Worm (Caenorhabditis elegans) whole organism, dauer: ENCODE results near the gene bus-5.

Experiments used
- unc-62 ChIP-seq: sonication (generic microtip); optimal IDR thresholded peaks from 2 replicates; lab custom pipeline; 2017; ENCODE audit warnings: missing biosample characterization, missing genetic modification reagents, missing genetic modification characterization

bus-5 gene

DNA sequence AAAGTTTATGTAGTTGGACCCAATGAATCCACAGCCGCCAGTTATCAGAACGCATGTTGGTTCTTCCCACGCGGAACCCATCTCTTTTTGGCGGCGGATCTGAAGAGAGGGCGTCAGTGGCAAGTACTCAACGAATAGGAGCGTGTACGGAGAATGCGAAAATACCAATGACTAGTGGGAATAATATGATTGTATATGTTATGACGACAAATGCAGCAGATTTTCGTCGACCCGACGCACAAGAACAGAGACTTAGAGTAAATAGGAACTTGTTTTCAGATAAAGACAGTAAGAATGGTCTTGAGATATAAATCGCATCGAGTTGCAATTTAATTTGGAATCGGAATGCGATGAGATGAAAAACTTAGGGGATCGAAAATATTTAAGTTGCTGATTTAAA is at the start of gene bus-5:
TSS of gene bus-5 (minus strand) at position 101 of the 400 bp plus-strand sequence.
- TF ChIP-seq unc-62 (GFP tag; lab: Kevin White, UChicago) = no peak

DNA sequence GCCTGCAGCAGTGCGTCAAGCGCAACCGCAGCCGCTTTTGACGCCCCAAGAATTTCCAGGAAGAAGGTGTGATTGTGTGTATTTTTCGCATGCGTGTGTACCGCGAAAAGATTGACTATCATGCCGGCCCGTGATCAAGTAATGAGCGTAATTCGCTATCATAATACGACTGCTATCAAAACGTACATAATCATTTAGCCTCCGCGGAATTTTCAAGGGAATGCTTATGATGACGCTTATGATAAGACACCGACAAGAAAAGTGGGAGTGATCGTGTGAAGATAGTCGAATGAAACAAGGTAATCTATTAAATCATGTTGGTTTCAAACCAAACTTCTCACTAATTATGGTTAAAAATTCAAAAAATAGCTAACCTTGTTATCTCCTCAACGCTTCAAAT is 45.0 kb upstream of the bus-5 start:
- no peak for TF ChIP-seq unc-62 (GFP tag; lab: Kevin White, UChicago)

- TF ChIP-seq unc-62 (GFP tag; lab: Kevin White, UChicago) = no peak
These were observed 40.9 kb upstream of the bus-5 start for ce11 chrX:2153780-2154179.

ce11 chrX:2152062-2152461 is 39.2 kb upstream of the bus-5 start:
- TF ChIP-seq unc-62 (GFP tag; lab: Kevin White, UChicago) = no peak

DNA sequence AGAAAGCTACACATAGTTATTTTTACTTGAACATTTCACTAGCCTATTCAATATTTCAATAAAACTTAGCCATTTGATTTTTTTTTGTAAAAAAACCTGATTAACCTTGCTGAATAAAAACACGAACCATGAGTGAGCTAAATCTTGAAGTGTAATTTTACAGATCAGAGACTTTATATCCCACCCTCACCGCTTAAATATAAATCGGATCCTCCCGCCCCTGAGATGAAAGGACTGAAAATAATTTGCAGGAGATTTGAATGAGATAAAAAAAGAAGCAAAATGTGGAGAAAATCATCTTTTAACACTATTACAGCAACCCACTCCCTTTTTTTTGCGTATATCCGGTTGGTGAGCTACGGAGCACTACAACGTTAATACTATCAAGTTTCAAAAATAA is 37.1 kb upstream of the bus-5 start, which contains the start of gene npax-2:
TSS of gene npax-2 (minus strand) at position 101 of the 400 bp plus-strand sequence.
- no peak for TF ChIP-seq unc-62 (GFP tag; lab: Kevin White, UChicago)

DNA sequence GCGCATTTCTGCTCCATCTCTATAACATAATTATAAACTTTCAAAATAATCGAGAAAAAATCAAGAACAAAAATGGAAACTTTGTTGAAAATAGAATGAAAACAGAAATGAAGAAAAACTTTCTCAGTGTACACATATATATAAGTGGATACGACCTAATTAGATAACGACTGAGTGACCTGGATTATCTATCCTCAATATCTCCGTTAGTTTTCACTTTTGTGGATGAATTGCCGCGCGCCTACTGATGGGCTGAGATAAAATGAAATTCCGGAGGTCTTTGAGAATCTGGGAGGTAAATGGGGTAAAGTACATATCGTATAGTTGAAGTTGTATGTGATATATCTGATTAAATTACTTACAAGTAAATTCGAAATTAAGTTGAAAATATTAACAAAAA is 32.7 kb upstream of the bus-5 start, which contains the start of gene dpy-3:
TSS of gene dpy-3 (minus strand) at position 19 of the 400 bp plus-strand sequence.
- TF ChIP-seq unc-62 (GFP tag; lab: Kevin White, UChicago) = no peak

DNA sequence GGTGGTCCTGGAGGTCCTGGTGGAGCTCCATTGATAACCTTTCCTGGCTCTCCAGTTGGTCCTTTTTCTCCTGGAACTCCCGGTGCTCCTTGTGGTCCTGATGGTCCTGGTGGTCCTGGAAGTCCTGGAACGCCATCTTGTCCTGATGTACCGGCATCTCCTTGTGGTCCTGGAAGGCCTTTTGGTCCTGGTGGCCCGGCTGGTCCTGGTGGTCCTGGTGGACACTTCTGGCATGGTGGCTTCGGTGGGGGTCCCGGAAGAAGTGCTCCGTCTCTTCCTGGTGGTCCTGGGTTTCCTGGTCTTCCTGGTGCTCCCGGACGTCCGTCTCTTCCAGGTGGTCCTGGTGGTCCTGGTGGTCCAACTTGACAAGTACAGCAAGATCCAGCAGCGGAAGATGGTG is 32.0 kb upstream of the bus-5 start:
- no peak for TF ChIP-seq unc-62 (GFP tag; lab: Kevin White, UChicago)

DNA sequence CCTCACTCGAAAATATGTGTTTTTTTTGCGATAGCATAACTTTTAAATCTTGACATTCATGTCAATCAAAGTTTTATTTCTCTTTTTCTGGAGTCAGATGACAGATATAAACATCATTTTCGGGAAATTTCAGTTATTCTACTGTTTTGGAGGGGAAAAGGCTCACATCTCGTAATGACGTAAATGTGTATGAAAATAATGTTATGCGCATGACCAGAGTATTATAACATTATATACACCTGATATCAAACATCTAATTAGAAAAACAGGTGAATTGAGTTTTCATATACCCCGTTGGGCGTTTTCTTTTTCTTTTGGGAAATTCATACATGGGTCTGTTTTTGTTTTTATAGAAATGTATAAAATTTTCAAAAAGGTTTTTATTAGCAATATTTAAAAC is 31.3 kb upstream of the bus-5 start:
- TF ChIP-seq unc-62 (GFP tag; lab: Kevin White, UChicago) = no peak

ce11 chrX:2140610-2141009 is 27.7 kb upstream of the bus-5 start:
- TF ChIP-seq unc-62 (GFP tag; lab: Kevin White, UChicago) = no peak

DNA sequence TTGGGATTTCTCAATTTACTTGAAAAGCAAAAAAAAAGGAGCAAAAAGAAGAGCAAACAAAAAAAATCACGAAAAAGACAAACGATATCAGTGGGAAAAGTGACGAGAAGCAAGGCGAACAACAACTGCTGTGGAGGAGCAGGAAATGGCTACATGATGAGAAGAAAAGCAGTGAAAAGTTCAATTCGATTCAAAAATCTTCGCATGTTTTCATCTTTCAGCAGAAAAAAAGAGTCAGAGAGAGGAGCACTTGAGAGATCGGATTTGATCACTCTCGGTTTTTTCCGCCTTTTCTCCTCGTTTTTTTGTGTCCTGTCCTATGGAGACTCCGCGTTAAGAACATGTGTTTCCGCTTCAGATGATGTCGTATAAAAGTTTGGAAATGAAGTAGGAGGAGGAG is 26.0 kb upstream of the bus-5 start:
- TF ChIP-seq unc-62 (GFP tag; lab: Kevin White, UChicago) = no peak

ce11 chrX:2136937-2137336 is 24.0 kb upstream of the bus-5 start:
- TF ChIP-seq unc-62 (GFP tag; lab: Kevin White, UChicago) = no peak

DNA sequence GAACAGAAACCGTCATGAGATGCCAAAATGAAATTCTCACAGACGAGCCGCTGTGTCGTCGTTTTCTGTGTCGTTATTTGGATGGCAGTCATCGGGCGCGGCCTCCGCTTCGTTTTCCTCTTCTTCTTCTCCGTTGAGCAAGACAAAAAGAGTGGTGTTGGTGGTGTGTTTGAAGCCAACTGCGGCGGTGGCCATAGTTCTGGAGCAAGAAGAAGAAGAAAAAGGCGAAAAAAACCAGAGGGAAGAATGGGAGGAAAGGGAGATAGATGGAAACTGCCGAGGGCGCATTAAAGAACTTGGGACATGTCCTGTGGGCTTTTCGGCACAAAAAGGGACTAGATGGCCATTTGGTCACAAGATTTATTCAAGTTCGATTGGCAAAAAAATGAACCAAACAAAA is 18.7 kb upstream of the bus-5 start, which contains the start of gene F53B1.9:
TSS of gene F53B1.9 (minus strand) at position 195 of the 400 bp plus-strand sequence.
- no peak for TF ChIP-seq unc-62 (GFP tag; lab: Kevin White, UChicago)

DNA sequence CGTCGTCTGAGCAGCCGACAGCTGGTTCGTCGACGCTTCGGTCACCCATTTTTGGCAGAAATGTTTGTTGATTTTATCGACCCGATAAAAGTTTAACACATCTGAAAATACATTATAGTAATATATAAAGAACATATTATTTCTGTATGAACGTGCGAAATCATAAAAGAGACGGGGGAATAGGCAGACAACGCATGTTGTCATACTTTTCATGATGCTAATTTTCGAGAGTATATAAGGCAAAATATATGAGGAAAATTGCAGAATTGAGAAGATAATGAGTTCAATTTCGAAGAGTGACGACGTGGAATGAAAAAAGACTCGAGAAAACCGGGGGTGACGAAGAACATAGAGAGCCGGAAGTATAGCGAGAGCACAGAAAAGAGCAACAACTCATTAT is 17.2 kb upstream of the bus-5 start, which contains the start of gene F53B1.8:
TSS of gene F53B1.8 (minus strand) at position 101 of the 400 bp plus-strand sequence.
- no peak for TF ChIP-seq unc-62 (GFP tag; lab: Kevin White, UChicago)

DNA sequence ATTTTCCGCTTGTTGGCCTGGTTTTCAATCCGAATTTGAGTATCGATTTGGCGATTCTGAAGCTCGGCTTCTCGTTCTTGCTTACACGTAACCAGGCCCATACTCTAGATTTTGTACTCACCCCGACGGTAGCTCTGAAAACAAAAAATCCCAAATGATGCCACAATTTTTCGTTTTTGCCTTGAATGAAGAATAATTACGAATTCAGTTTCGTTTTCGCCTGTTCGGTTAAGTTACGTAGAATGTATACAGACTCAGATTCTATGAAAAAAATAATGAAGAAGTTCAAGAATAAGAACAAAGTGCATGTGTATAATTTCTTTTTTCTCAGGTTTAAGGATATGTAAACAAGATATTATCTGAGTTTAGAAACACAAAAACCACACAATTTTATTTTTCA is 8.1 kb upstream of the bus-5 start, which contains the start of gene gpa-5:
TSS of gene gpa-5 (minus strand) at position 101 of the 400 bp plus-strand sequence.
- no peak for TF ChIP-seq unc-62 (GFP tag; lab: Kevin White, UChicago)

- TF ChIP-seq unc-62 (GFP tag; lab: Kevin White, UChicago) = no peak
These were observed 5.3 kb upstream of the bus-5 start, which contains the start of gene swip-10 for ce11 chrX:2118162-2118561. TSS of gene swip-10 (minus strand) at chrX:2118262.

DNA sequence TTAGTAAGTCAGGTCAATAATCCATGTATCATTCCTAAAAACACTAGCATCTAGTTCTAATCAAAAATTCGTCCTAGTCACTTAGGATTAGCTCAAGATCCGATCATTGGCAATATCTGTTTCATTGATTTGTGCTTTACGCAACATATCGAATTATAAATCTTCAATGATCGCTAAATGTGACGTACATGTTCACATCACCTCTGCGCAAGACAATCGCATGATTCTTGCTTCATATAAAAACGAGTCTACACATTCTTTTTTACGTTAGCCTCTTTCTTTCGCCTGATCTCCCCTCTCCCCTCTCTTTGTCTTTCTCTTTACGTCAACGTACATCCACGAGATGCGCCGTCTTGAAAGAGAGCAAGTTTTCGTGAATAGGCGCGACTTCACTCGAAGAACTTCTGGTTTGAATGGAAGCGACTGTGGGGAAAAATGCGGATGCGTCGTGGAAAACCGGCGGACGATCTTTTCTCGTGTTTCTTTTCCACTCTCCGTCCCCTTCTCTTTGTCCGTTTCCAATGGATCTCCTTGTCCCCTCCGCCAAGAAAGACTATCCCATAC is 3.5 kb upstream of the bus-5 start:
- TF ChIP-seq unc-62 (GFP tag; lab: Kevin White, UChicago) = no peak

DNA sequence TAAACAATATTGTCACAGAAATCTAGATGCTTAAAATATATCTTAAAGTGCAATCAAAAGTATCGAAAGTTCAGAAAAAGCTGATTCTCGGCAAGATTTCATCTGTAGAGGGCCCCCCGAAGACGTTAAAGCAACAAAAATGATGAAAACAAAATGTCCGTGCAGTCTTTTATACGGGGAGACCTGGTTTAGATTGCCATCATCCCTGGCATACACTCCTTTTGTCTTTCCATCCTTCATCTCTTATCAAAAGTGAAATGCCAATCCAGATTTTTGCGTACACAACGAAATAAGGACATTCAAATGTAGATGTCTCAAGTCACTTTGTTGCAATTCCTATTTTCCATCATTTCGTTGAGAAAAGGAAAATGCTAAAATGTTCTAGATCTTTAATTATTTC is 1.3 kb upstream of the bus-5 start:
- no peak for TF ChIP-seq unc-62 (GFP tag; lab: Kevin White, UChicago)
